Worm (Caenorhabditis elegans) whole organism, L4/young adult: ENCODE measurements around the gene F42A8.1.

Experiments
- W03F9.2 ChIP-seq: fragments of 150-350 bp; optimal IDR thresholded peaks from 2 replicates; lab custom pipeline; 2014; ENCODE audit warnings: missing biosample characterization, missing genetic modification characterization
- him-1 ChIP-seq: sonication (generic microtip); optimal IDR thresholded peaks from 2 replicates; lab custom pipeline; 2016; ENCODE audit warnings: missing genotype, missing genetic modification reagents, missing genetic modification characterization, missing compliant biosample characterization

DNA sequence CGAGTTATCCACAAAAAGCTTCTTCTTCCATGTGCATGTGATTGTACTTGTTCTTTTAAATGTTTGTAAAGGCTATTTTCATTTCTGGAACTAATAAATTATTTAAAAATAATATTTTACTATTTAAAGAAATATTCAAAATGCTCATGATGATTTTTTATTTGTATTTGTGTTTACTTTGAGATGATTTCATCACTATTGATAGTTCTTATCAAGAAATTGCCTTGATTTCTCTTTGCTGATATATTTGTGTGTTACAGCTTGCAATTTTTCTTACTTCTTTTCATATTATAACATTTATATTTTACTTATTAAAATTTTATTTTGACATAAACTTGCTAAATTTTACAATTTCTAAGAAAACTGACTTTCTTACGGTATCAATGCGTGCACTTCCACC is 31.8 kb upstream of the F42A8.1 start:
- TF ChIP-seq him-1 (no peak), W03F9.2 (tag; lab: Kevin White, UChicago) (no peak)
